Fruit fly (Drosophila melanogaster) whole organism, adult: ENCODE data around the gene CG13384.

Source experiments
- CG1620 ChIP-seq: fragments of 200-800 bp; sonication (Bioruptor generic); optimal IDR thresholded peaks from 2 replicates; lab custom pipeline; 2016; ENCODE audit warnings: missing biosample characterization, missing genetic modification characterization
- CG5204 ChIP-seq: fragments of 200-800 bp; sonication (Bioruptor generic); optimal IDR thresholded peaks from 2 replicates; lab custom pipeline; 2016; ENCODE audit warnings: missing biosample characterization, missing genetic modification characterization
- CG7045 ChIP-seq: fragments of 200-800 bp; sonication (Bioruptor generic); optimal IDR thresholded peaks from 2 replicates; lab custom pipeline; 2017; ENCODE audit warnings: missing biosample characterization, mild to moderate bottlenecking, missing genetic modification characterization
- Mnt ChIP-seq: fragments of 200-800 bp; sonication (Bioruptor generic); optimal IDR thresholded peaks from 2 replicates; lab custom pipeline; 2016; ENCODE audit warnings: missing biosample characterization, mild to moderate bottlenecking, missing genetic modification characterization
- kay ChIP-seq: fragments of 200-800 bp; sonication (Bioruptor generic); peaks from one replicate; lab custom pipeline; 2016; ENCODE audit warnings: missing biosample characterization, missing genetic modification characterization, borderline replicate concordance

DNA sequence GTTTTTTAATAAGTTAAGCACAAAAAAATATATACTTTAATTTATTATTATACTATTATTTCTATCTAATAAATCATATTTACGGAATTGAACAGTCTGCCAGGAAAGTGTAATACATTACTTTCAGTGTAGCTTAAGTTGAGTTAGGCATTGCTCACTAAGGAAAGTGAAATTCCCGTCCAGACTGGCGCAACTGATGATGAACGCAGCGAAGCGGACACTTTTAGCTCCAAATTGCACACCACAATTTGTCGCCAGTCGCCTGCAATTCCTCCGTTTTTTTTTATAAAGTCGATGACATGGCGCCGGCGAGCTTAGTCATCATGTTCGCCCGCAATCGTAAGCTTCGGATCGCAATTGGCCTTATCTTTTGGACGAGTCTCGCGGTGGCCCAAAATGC is 14.5 kb downstream of the CG13384 start, which contains the start of gene CG13386:
- TF ChIP-seq Mnt (GFP tag; lab: Kevin White, UChicago) (no peak), kay (GFP tag; lab: Kevin White, UChicago) (no peak), CG1620 (no peak), CG7045 (no peak), CG5204 (GFP tag; lab: Kevin White, UChicago) (no peak)
